Fruit fly (Drosophila melanogaster): ENCODE data around the gene Taf10.

Taf10 gene

DNA sequence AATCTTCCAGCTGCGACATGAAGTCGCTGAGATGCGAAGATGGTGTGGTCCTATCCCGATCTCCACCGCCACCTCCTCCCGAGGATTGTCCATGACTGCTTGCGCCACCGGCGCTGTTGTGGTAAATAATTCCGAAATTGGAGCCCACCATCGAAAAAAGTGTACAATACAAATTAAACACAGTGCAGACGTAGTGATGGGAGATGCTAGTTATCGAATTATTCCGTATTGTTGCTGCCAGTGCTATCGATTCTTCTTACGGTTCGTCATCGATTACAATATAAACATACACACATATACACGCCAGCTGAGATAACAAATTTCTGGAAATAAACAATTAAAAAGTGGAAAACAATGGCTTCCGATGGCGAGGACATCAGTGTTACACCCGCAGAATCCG is at the start of gene Taf10, which contains the start of gene Taf10b:
Gene Taf10 (plus strand): TSS at position 264 of the 400 bp plus-strand sequence.
Gene Taf10b (minus strand): TSS at position 219 of the 400 bp plus-strand sequence.
- TF ChIP-seq Sox102F (GFP tag; optimal IDR thresholded peaks at IDR 0.05) (no peak), fkh (GFP tag; optimal IDR thresholded peaks at IDR 0.05) (peak; percentile 88), spab (GFP tag; optimal IDR thresholded peaks at IDR 0.05) (no peak), esn (GFP tag; optimal IDR thresholded peaks at IDR 0.05) (peak; percentile 37), OdsH (GFP tag; optimal IDR thresholded peaks at IDR 0.05) (no peak), Ets96B (tag; optimal IDR thresholded peaks at IDR 0.05) (no peak), Hr4 (GFP tag; optimal IDR thresholded peaks at IDR 0.05) (no peak), Sox14 (GFP tag; optimal IDR thresholded peaks at IDR 0.05) (peak; percentile 37), dac (GFP tag; optimal IDR thresholded peaks at IDR 0.05) (no peak), CG1621 (tag; optimal IDR thresholded peaks at IDR 0.05) (peak; percentile 99), CG4318 (GFP tag; optimal IDR thresholded peaks at IDR 0.05) (no peak), acj6 (GFP tag; optimal IDR thresholded peaks at IDR 0.05) (no peak), CG8319 (GFP tag; optimal IDR thresholded peaks at IDR 0.05) (no peak), CG6854 (GFP tag; optimal IDR thresholded peaks at IDR 0.05) (peak; percentile 39), salr (GFP tag; optimal IDR thresholded peaks at IDR 0.05) (no peak), eg (GFP tag; IDR thresholded peaks at IDR 0.05) (no peak), svp (GFP tag) (no peak), CG3919 (GFP tag; optimal IDR thresholded peaks at IDR 0.05) (no peak), Eip78C (GFP tag) (peak; percentile 31), CG6163 (GFP tag; IDR thresholded peaks at IDR 0.05) (0 out of 3 replicates have a peak, but pooled peaks have one; percentile 23), dsx (GFP tag; optimal IDR thresholded peaks at IDR 0.05; ENCODE audit: poor library complexity, severe bottlenecking) (peak; percentile 72)

- TF ChIP-seq spab (GFP tag; optimal IDR thresholded peaks at IDR 0.05) (no peak), Hr4 (GFP tag; optimal IDR thresholded peaks at IDR 0.05) (no peak), Eip93F (GFP tag; optimal IDR thresholded peaks at IDR 0.05) (no peak), Met (GFP tag; optimal IDR thresholded peaks at IDR 0.05) (no peak), salr (GFP tag; optimal IDR thresholded peaks at IDR 0.05) (no peak), net (GFP tag; optimal IDR thresholded peaks at IDR 0.05) (peak; percentile 1), Sox102F (GFP tag; optimal IDR thresholded peaks at IDR 0.05) (no peak), lz (GFP tag; optimal IDR thresholded peaks at IDR 0.05) (peak; percentile 2), CG3919 (GFP tag; optimal IDR thresholded peaks at IDR 0.05) (no peak), Hr38 (GFP tag; optimal IDR thresholded peaks at IDR 0.05) (no peak), Eip78C (GFP tag) (peak; percentile 41), CG8319 (GFP tag; optimal IDR thresholded peaks at IDR 0.05) (no peak), Ets21C (GFP tag; optimal IDR thresholded peaks at IDR 0.05) (peak; percentile 4), topi (GFP tag; optimal IDR thresholded peaks at IDR 0.05) (no peak), OdsH (GFP tag; optimal IDR thresholded peaks at IDR 0.05) (peak; percentile 14), vri (GFP tag; optimal IDR thresholded peaks at IDR 0.05) (no peak), dac (GFP tag; optimal IDR thresholded peaks at IDR 0.05) (no peak), pdm3 (GFP tag; optimal IDR thresholded peaks at IDR 0.05) (peak; percentile 2), CG15336 (GFP tag; IDR thresholded peaks at IDR 0.05) (peak; percentile 32; the same call in 1 of the 2 replicates), Sox14 (GFP tag; optimal IDR thresholded peaks at IDR 0.05) (no peak), eg (GFP tag; IDR thresholded peaks at IDR 0.05) (no peak), CG32006 (GFP tag; optimal IDR thresholded peaks at IDR 0.05) (no peak), CG11762 (GFP tag; optimal IDR thresholded peaks at IDR 0.05; ENCODE audit: insufficient read depth) (no peak), svp (GFP tag) (peak; percentile 48), Blimp-1 (GFP tag; optimal IDR thresholded peaks at IDR 0.05) (no peak), CG6163 (GFP tag; IDR thresholded peaks at IDR 0.05) (0 out of 3 replicates have a peak, but pooled peaks have one; percentile 18)
Observed at dm6 chr2L:2720368-2720767, 47.3 kb upstream of the Taf10 start.

DNA sequence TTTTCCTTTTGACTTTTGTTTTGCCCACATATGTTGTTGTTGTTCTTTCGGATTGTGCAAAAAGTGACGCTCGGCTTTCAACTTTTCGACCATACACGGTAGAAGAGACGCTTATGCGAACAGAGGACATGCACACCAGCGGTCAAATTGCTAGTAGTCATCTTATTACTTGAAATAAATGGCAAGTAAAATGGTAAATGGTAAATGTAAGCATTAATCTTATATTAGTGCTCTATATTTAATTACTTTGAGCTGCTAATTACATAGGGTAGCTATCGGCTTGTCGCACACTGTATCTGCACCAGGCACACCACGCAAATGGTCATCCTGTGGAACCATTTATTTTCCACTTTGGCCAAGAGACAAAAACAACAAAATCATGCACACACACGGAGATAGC is 46.4 kb upstream of the Taf10 start:
- TF ChIP-seq CG11902 (GFP tag; optimal IDR thresholded peaks at IDR 0.05), result no peak
- TF ChIP-seq svp (GFP tag), result peak; percentile 65
- no peak for TF ChIP-seq CG11294 (GFP tag; IDR thresholded peaks at IDR 0.05)
- peak; percentile 3 for TF ChIP-seq Hr4 (GFP tag; optimal IDR thresholded peaks at IDR 0.05)
- TF ChIP-seq CG9139 (GFP tag; optimal IDR thresholded peaks at IDR 0.05), result no peak
- no peak for TF ChIP-seq Blimp-1 (GFP tag; optimal IDR thresholded peaks at IDR 0.05)
- TF ChIP-seq fd59A (GFP tag; optimal IDR thresholded peaks at IDR 0.05), result peak; percentile 4
- TF ChIP-seq CG6163 (GFP tag; IDR thresholded peaks at IDR 0.05), result 0 out of 3 replicates have a peak, but pooled peaks have one; percentile 22
- peak; percentile 40 for TF ChIP-seq Eip78C (GFP tag)
- no peak for TF ChIP-seq fd85E (GFP tag; optimal IDR thresholded peaks at IDR 0.05)
- TF ChIP-seq eg (GFP tag; IDR thresholded peaks at IDR 0.05), result 0 out of 3 replicates have a peak, but pooled peaks have one; percentile 21
